Worm (Caenorhabditis elegans): Measurements from ENCODE around the gene Y37D8A.3.

ce11 chrIII:12821331-12821730 lies 7.8 kb upstream of the Y37D8A.3 start:
- TF ChIP-seq fos-1 (tag; optimal IDR thresholded peaks at IDR 0.05) (no peak), unc-62 (GFP tag; optimal IDR thresholded peaks at IDR 0.05) (no peak), ama-1 (optimal IDR thresholded peaks at IDR 0.05) (no peak), elt-3 (tag; optimal IDR thresholded peaks at IDR 0.05) (no peak)
